Worm (Caenorhabditis elegans): ENCODE data around the gene str-16.

str-16 gene

ce11 chrV:3256051-3256450, 19.4 kb downstream of the str-16 start, which contains the start of gene srt-63:
Gene srt-63 (minus strand): TSS chrV:3256151.
- no peak for TF ChIP-seq ztf-4 (tag; optimal IDR thresholded peaks at IDR 0.05)
- no peak for TF ChIP-seq ZK546.5 (tag; optimal IDR thresholded peaks at IDR 0.05)
- no peak for TF ChIP-seq zag-1 (tag; optimal IDR thresholded peaks at IDR 0.05)
- TF ChIP-seq aly-2 (tag; optimal IDR thresholded peaks at IDR 0.05), result no peak

DNA sequence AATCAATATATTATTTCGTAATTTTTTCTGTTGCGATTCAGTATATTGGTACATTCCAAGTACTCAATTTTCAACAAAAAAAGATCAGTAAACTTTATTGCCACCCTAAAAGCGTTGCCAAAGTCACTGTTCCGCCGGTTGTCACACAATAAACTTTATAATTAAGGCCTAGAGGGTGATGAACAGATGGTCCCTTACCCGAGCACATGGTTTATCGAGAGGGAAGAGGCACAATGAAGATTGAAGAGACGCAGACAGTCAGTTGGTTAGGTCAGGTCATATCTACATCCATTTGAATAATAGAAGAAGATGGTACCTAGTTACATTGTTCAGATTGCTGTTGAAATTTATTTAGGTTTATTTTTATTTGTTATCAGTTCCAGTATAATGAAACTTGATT, 20.1 kb downstream of the str-16 start:
- TF ChIP-seq egl-27 (tag; optimal IDR thresholded peaks at IDR 0.05) (no peak), mml-1 (tag; optimal IDR thresholded peaks at IDR 0.05) (no peak), nhr-67 (tag; optimal IDR thresholded peaks at IDR 0.05) (no peak), aly-2 (tag; optimal IDR thresholded peaks at IDR 0.05) (no peak), ztf-11 (tag; optimal IDR thresholded peaks at IDR 0.05) (no peak), snpc-4 (tag; optimal IDR thresholded peaks at IDR 0.05) (no peak), elt-1 (tag; optimal IDR thresholded peaks at IDR 0.05) (no peak), pqm-1 (tag; optimal IDR thresholded peaks at IDR 0.05) (no peak), daf-12 (tag; optimal IDR thresholded peaks at IDR 0.05) (no peak), ceh-28 (tag; optimal IDR thresholded peaks at IDR 0.05) (no peak), ama-1 (optimal IDR thresholded peaks at IDR 0.05) (no peak)

DNA sequence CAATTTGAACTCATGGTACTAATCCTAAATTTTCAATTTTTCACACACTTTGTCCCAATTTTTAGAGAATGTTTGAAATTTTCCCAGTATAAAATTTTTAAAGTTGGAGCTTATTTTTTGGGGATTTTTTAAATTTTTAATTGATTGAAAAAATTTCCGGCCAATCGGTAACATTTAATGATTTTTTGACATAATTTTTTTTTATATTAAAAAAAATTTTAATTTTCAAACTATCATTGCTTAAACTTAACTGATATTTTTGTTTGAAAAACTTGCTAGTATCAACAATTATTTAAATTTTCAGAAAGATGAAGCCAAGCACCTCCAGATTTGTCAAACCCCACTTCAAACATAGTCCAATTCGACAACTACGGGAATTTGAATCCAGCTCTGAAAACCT, 20.6 kb downstream of the str-16 start, which contains the start of gene T28A11.22:
TSS of gene T28A11.22 (plus strand) at position 301 of the 400 bp plus-strand sequence.
- TF ChIP-seq nhr-77 (tag; optimal IDR thresholded peaks at IDR 0.05), result no peak
- TF ChIP-seq egl-27 (tag; optimal IDR thresholded peaks at IDR 0.05), result no peak

ce11 chrV:3259168-3259622, 22.5 kb downstream of the str-16 start, which contains the start of gene T28A11.16:
Gene T28A11.16 (minus strand): TSS chrV:3259218.
- no peak for TF ChIP-seq unc-62 (GFP tag; optimal IDR thresholded peaks at IDR 0.05)
- no peak for TF ChIP-seq mml-1 (tag; optimal IDR thresholded peaks at IDR 0.05)
- TF ChIP-seq ceh-28 (tag; optimal IDR thresholded peaks at IDR 0.05), result no peak
- TF ChIP-seq sea-2 (GFP tag; optimal IDR thresholded peaks at IDR 0.05), result no peak
- no peak for TF ChIP-seq snpc-4 (tag; optimal IDR thresholded peaks at IDR 0.05)
- TF ChIP-seq elt-1 (tag; optimal IDR thresholded peaks at IDR 0.05), result no peak
- no peak for TF ChIP-seq lsy-12 (tag; optimal IDR thresholded peaks at IDR 0.05)
- no peak for TF ChIP-seq nhr-28 (tag; optimal IDR thresholded peaks at IDR 0.05)
- no peak for TF ChIP-seq egl-5 (tag; optimal IDR thresholded peaks at IDR 0.05)
- no peak for TF ChIP-seq tbx-2 (tag; optimal IDR thresholded peaks at IDR 0.05)
- TF ChIP-seq nfya-1 (tag; optimal IDR thresholded peaks at IDR 0.05; ENCODE audit: insufficient read depth), result no peak
- no peak for TF ChIP-seq daf-12 (tag; optimal IDR thresholded peaks at IDR 0.05)
- TF ChIP-seq ZK546.5 (tag; optimal IDR thresholded peaks at IDR 0.05), result no peak
- TF ChIP-seq fos-1 (tag; optimal IDR thresholded peaks at IDR 0.05), result no peak
- no peak for TF ChIP-seq nhr-25 (tag; optimal IDR thresholded peaks at IDR 0.05)
- TF ChIP-seq ceh-9 (tag; optimal IDR thresholded peaks at IDR 0.05), result no peak

DNA sequence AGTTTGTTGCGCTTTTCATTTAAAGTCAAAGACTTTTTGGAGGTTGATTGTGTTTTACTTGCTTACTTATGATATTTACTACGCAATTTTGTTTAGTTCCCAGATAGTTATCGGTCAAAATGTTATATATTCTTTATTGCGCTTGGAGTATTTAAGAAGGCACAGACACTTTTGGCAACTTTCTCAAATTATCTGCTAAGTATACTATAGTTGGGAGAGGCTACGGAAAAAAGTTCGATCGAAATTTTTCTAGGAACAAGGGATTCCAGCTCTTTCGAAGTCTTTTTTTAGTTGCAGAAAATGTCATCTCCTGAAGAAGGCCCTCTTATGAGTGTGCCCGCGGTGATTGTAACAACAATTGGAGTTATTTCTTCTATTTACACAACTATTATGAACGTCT, 23.4 kb downstream of the str-16 start, which contains the start of gene srbc-5:
TSS of gene srbc-5 (plus strand) at position 301 of the 400 bp plus-strand sequence.
- TF ChIP-seq elt-2 (tag; optimal IDR thresholded peaks at IDR 0.05) (no peak), unc-62 (GFP tag; optimal IDR thresholded peaks at IDR 0.05) (no peak), ZK546.5 (tag; optimal IDR thresholded peaks at IDR 0.05) (no peak)

- TF ChIP-seq unc-39 (tag; optimal IDR thresholded peaks at IDR 0.05) (no peak), ceh-28 (tag; optimal IDR thresholded peaks at IDR 0.05) (no peak), lsy-12 (tag; optimal IDR thresholded peaks at IDR 0.05) (no peak), fkh-2 (tag; optimal IDR thresholded peaks at IDR 0.05) (no peak), mdl-1 (tag; optimal IDR thresholded peaks at IDR 0.05) (no peak), nhr-12 (tag; optimal IDR thresholded peaks at IDR 0.05) (no peak)
Measured at ce11 chrV:3266189-3266588, 29.5 kb downstream of the str-16 start, which contains the start of gene T28A11.17. Gene T28A11.17 (minus strand): TSS chrV:3266289.

- no peak for TF ChIP-seq R02D3.7 (tag; optimal IDR thresholded peaks at IDR 0.05)
- TF ChIP-seq nhr-28 (tag; optimal IDR thresholded peaks at IDR 0.05), result no peak
- TF ChIP-seq nhr-11 (tag; optimal IDR thresholded peaks at IDR 0.05), result no peak
- no peak for TF ChIP-seq nhr-12 (tag; optimal IDR thresholded peaks at IDR 0.05)
- no peak for TF ChIP-seq eor-1 (tag; optimal IDR thresholded peaks at IDR 0.05)
- TF ChIP-seq ceh-16 (tag; optimal IDR thresholded peaks at IDR 0.05), result no peak
- no peak for TF ChIP-seq skn-1 (tag; optimal IDR thresholded peaks at IDR 0.05)
- no peak for TF ChIP-seq unc-39 (tag; optimal IDR thresholded peaks at IDR 0.05)
- no peak for TF ChIP-seq pha-4 (tag; optimal IDR thresholded peaks at IDR 0.05)
- no peak for TF ChIP-seq zag-1 (tag; optimal IDR thresholded peaks at IDR 0.05)
- TF ChIP-seq ceh-9 (tag; optimal IDR thresholded peaks at IDR 0.05), result no peak
- TF ChIP-seq fkh-2 (tag; optimal IDR thresholded peaks at IDR 0.05), result no peak
- TF ChIP-seq ztf-4 (tag; optimal IDR thresholded peaks at IDR 0.05), result no peak
- TF ChIP-seq sea-2 (GFP tag; optimal IDR thresholded peaks at IDR 0.05), result no peak
- TF ChIP-seq ZK546.5 (tag; optimal IDR thresholded peaks at IDR 0.05), result no peak
- TF ChIP-seq daf-12 (tag; optimal IDR thresholded peaks at IDR 0.05), result no peak
- no peak for TF ChIP-seq lsy-12 (tag; optimal IDR thresholded peaks at IDR 0.05)
- no peak for TF ChIP-seq hmg-11 (tag; optimal IDR thresholded peaks at IDR 0.05)
Measured at ce11 chrV:3267950-3268349, 31.3 kb downstream of the str-16 start, which contains the start of gene T28A11.18. Gene T28A11.18 (minus strand): TSS chrV:3268050.

Measured in whole organism, L3 larva.